Worm (Caenorhabditis elegans) whole organism, L3 larva: ENCODE results near the gene pde-2.

Experiments
- ceh-82 ChIP-seq: fragments of 150-350 bp; optimal IDR thresholded peaks from 2 replicates; lab custom pipeline; 2014; ENCODE audit warnings: missing biosample characterization, missing genetic modification characterization
- lin-15B ChIP-seq: fragments of 150-350 bp; optimal IDR thresholded peaks from 2 replicates; lab custom pipeline; 2014; ENCODE audit warnings: missing biosample characterization, missing genetic modification characterization
- lin-39 ChIP-seq: fragments of 150-350 bp; optimal IDR thresholded peaks from 2 replicates; lab custom pipeline; 2018; ENCODE audit warnings: missing biosample characterization, missing genetic modification reagents, missing genetic modification characterization
- snpc-4 ChIP-seq: fragments of 150-350 bp; optimal IDR thresholded peaks from 2 replicates; lab custom pipeline; 2014; ENCODE audit warnings: missing biosample characterization, missing genetic modification characterization
- tbx-2 ChIP-seq: sonication (generic microtip); optimal IDR thresholded peaks from 2 replicates; lab custom pipeline; 2016; ENCODE audit warnings: mild to moderate bottlenecking, missing genetic modification characterization, missing compliant biosample characterization

- no peak for TF ChIP-seq tbx-2 (tag; lab: Kevin White, UChicago)
- TF ChIP-seq lin-15B (tag; lab: Kevin White, UChicago) = no peak
- no peak for TF ChIP-seq lin-39 (tag; lab: Kevin White, UChicago)
- TF ChIP-seq ceh-82 (tag; lab: Kevin White, UChicago) = no peak
- TF ChIP-seq snpc-4 (tag; lab: Kevin White, UChicago) = no peak
Measured at ce11 chrIII:8996686-8997085, 15.0 kb upstream of the pde-2 start, which contains the start of gene skat-1.
